Fruit fly (Drosophila melanogaster) whole organism, embryonic: ENCODE measurements around the gene Dhc93AB.

Experiments
- CG15011 ChIP-seq: fragments of 200-800 bp; sonication (Bioruptor generic); optimal IDR thresholded peaks from 3 replicates; lab custom pipeline; 2018; ENCODE audit warnings: missing biosample characterization, mild to moderate bottlenecking, missing genetic modification characterization
- CG7745 ChIP-seq: fragments of 200-800 bp; sonication (Bioruptor generic); optimal IDR thresholded peaks from 2 replicates; lab custom pipeline; 2018; ENCODE audit warnings: missing biosample characterization, mild to moderate bottlenecking, missing genetic modification characterization, moderate library complexity
- Doc2 ChIP-seq: fragments of 200-800 bp; sonication (Bioruptor generic); IDR thresholded peaks from 2 replicates; pipeline ENCODE4 v1.3.6; 2022; ENCODE audit warnings: missing biosample characterization, missing genetic modification characterization
- HHEX ChIP-seq: fragments of 200-800 bp; sonication (Bioruptor generic); optimal IDR thresholded peaks from 3 replicates; lab custom pipeline; 2017; ENCODE audit warnings: missing biosample characterization, mild to moderate bottlenecking, missing genetic modification characterization, missing genetic modification reagents
- Hmx ChIP-seq: fragments of 200-800 bp; sonication (Bioruptor generic); optimal IDR thresholded peaks from 2 replicates; lab custom pipeline; 2016; ENCODE audit warnings: missing biosample characterization, missing genetic modification characterization
- Xbp1 ChIP-seq: fragments of 200-800 bp; sonication (Bioruptor generic); optimal IDR thresholded peaks from 3 replicates; lab custom pipeline; 2016; ENCODE audit warnings: missing biosample characterization, mild to moderate bottlenecking, missing genetic modification characterization
- fd102C ChIP-seq: fragments of 200-800 bp; sonication (Bioruptor generic); optimal IDR thresholded peaks from 2 replicates; lab custom pipeline; 2018; ENCODE audit warnings: missing biosample characterization, mild to moderate bottlenecking, missing genetic modification characterization, moderate library complexity
- hkb ChIP-seq, 2 experiments: fragments of 200-800 bp in 1 of 2; fragments of >200 bp in 1 of 2; sonication (Bioruptor generic) in 1 of 2; IDR thresholded peaks in 1 of 2; optimal IDR thresholded peaks in 1 of 2; 2 replicates each; pipeline versions ENCODE4 v1.3.6 to Lab custom; 2017 to 2022; ENCODE audit warnings: missing biosample characterization in 1 of 2, missing genetic modification characterization in 1 of 2

- no peak for TF ChIP-seq fd102C (GFP tag; lab: Kevin White, UChicago)
- no peak for TF ChIP-seq Hmx (GFP tag; lab: Kevin White, UChicago)
- TF ChIP-seq HHEX = no peak
- no peak for TF ChIP-seq CG7745 (tag; lab: Kevin White, UChicago)
- no peak for TF ChIP-seq Xbp1 (GFP tag; lab: Kevin White, UChicago)
- no peak for TF ChIP-seq Doc2 (GFP tag; lab: Robert Waterston, UW)
- TF ChIP-seq hkb (optimal IDR thresholded peaks at IDR 0.05; lab: Kevin White, UChicago) = no peak
- no peak for TF ChIP-seq hkb (GFP tag; IDR thresholded peaks at IDR 0.05; lab: Robert Waterston, UW)
- TF ChIP-seq CG15011 (GFP tag; lab: Kevin White, UChicago) = no peak
These were observed 24.4 kb upstream of the Dhc93AB start for dm6 chr3R:21066469-21067284.
